Fruit fly (Drosophila melanogaster) whole organism: ENCODE results near the gene Xrp1.

ENCODE experiments used
- CG8478 ChIP-seq: fragments of >200 bp; optimal IDR thresholded peaks from 2 replicates; lab custom pipeline; 2018; ENCODE audit warnings: inconsistent platforms
- Dll ChIP-seq: fragments of >200 bp; optimal IDR thresholded peaks from 2 replicates; lab custom pipeline; 2017
- EcR ChIP-seq, 2 experiments: fragments of >200 bp; optimal IDR thresholded peaks; 2 replicates each; lab custom pipeline; 2017; ENCODE audit warnings: missing biosample characterization in 2 of 2, missing genetic modification characterization in 2 of 2, missing genetic modification reagents in 2 of 2
- pan ChIP-seq: fragments of >200 bp; optimal IDR thresholded peaks from 2 replicates; lab custom pipeline; 2017
- psq ChIP-seq: fragments of >200 bp; optimal IDR thresholded peaks from 2 replicates; lab custom pipeline; 2017
- usp ChIP-seq: fragments of >200 bp; optimal IDR thresholded peaks from 2 replicates; lab custom pipeline; 2017; ENCODE audit warnings: missing biosample characterization, missing genetic modification characterization, mixed read lengths

DNA sequence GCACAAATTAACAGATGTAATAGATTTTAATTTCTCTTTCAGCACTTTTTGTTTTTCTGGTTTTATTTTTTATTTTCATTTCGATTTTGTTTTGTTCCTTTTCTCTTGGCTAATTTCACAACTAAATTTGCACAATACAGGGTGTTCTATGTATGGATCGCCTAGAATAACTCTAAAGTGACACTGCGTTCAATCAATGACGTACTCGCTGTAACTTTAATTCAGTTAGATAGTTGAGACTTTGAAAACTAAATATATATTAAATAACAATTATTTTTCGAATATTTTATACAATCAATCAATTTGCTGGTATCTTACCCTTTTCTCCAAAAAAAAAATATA, 9.8 kb downstream of the Xrp1 start:
- no peak for TF ChIP-seq usp (GFP tag; lab: Kevin White, UChicago)
- no peak for TF ChIP-seq psq (lab: Kevin White, UChicago)
- TF ChIP-seq EcR (GFP tag; optimal IDR thresholded peaks at IDR 0.05; lab: Kevin White, UChicago), result no peak
- no peak for TF ChIP-seq CG8478 (lab: Kevin White, UChicago)
- no peak for TF ChIP-seq Dll (lab: Kevin White, UChicago)
- TF ChIP-seq pan (lab: Kevin White, UChicago), result no peak
